Fruit fly (Drosophila melanogaster) whole organism, prepupa: ENCODE data around the gene CG34056.

Experiments
- CG10669 ChIP-seq: fragments of 200-800 bp; sonication (Bioruptor generic); optimal IDR thresholded peaks from 3 replicates; lab custom pipeline; 2018; ENCODE audit warnings: missing biosample characterization, mild to moderate bottlenecking, missing genetic modification characterization, moderate library complexity
- CG11902 ChIP-seq: fragments of 200-800 bp; sonication (Bioruptor generic); optimal IDR thresholded peaks from 3 replicates; lab custom pipeline; 2016; ENCODE audit warnings: missing biosample characterization, missing genetic modification characterization
- CG15336 ChIP-seq: fragments of 200-800 bp; sonication (Bioruptor generic); IDR thresholded peaks from 2 replicates; pipeline ENCODE4 v1.3.6; 2022; ENCODE audit warnings: missing biosample characterization, missing genetic modification characterization
- CG1621 ChIP-seq: fragments of 200-800 bp; sonication (Bioruptor generic); optimal IDR thresholded peaks from 3 replicates; lab custom pipeline; 2018; ENCODE audit warnings: missing biosample characterization, mild to moderate bottlenecking, missing genetic modification characterization
- CG16779 ChIP-seq: fragments of 200-800 bp; sonication (Bioruptor generic); optimal IDR thresholded peaks from 3 replicates; lab custom pipeline; 2017; ENCODE audit warnings: missing biosample characterization, mild to moderate bottlenecking, missing genetic modification characterization
- CG3032 ChIP-seq: fragments of 200-800 bp; optimal IDR thresholded peaks from 2 replicates; lab custom pipeline; 2019; ENCODE audit warnings: missing biosample characterization, mild to moderate bottlenecking, missing genetic modification characterization, moderate library complexity
- CG31627 ChIP-seq: fragments of 200-800 bp; sonication (Bioruptor generic); optimal IDR thresholded peaks from 3 replicates; lab custom pipeline; 2016; ENCODE audit warnings: missing biosample characterization, missing genetic modification characterization
- CG3919 ChIP-seq: fragments of 200-800 bp; sonication (Bioruptor generic); optimal IDR thresholded peaks from 3 replicates; lab custom pipeline; 2016; ENCODE audit warnings: missing biosample characterization, missing genetic modification characterization
- CG4318 ChIP-seq: fragments of 200-800 bp; sonication (Bioruptor generic); optimal IDR thresholded peaks from 3 replicates; lab custom pipeline; 2017; ENCODE audit warnings: missing biosample characterization, mild to moderate bottlenecking, missing genetic modification characterization
- CG6163 ChIP-seq: fragments of 200-800 bp; sonication (Bioruptor generic); IDR thresholded peaks from 3 replicates; pipeline ENCODE4 v1.3.6; 2022; ENCODE audit warnings: missing biosample characterization, missing genetic modification characterization
- CG6808 ChIP-seq: fragments of 200-800 bp; sonication (Bioruptor generic); optimal IDR thresholded peaks from 3 replicates; lab custom pipeline; 2017; ENCODE audit warnings: missing biosample characterization, missing genetic modification characterization, mild to moderate bottlenecking, moderate library complexity, missing genetic modification reagents
- CG6854 ChIP-seq: fragments of 200-800 bp; sonication (Bioruptor generic); optimal IDR thresholded peaks from 2 replicates; lab custom pipeline; 2017; ENCODE audit warnings: missing biosample characterization, mild to moderate bottlenecking, missing genetic modification characterization
- CG7368 ChIP-seq: fragments of 200-800 bp; sonication (Bioruptor generic); optimal IDR thresholded peaks from 3 replicates; lab custom pipeline; 2016; ENCODE audit warnings: missing biosample characterization, missing genetic modification characterization
- CG8319 ChIP-seq: fragments of 200-800 bp; sonication (Bioruptor generic); optimal IDR thresholded peaks from 3 replicates; lab custom pipeline; 2016; ENCODE audit warnings: missing biosample characterization, missing genetic modification characterization
- Eip75B ChIP-seq: fragments of 200-800 bp; sonication (Bioruptor generic); optimal IDR thresholded peaks from 3 replicates; lab custom pipeline; 2016; ENCODE audit warnings: missing biosample characterization, missing genetic modification characterization
- Eip78C ChIP-seq: fragments of 200-800 bp; sonication (Bioruptor generic); peaks from one replicate; lab custom pipeline; 2016; ENCODE audit warnings: missing biosample characterization, missing genetic modification characterization
- Ets21C ChIP-seq: fragments of 200-800 bp; sonication (Bioruptor generic); optimal IDR thresholded peaks from 3 replicates; lab custom pipeline; 2016; ENCODE audit warnings: missing biosample characterization, missing genetic modification characterization
- Ets96B ChIP-seq: fragments of 200-800 bp; optimal IDR thresholded peaks from 2 replicates; lab custom pipeline; 2019; ENCODE audit warnings: missing biosample characterization, mild to moderate bottlenecking, missing genetic modification characterization, moderate library complexity
- Gug ChIP-seq: fragments of 200-800 bp; sonication (Bioruptor generic); IDR thresholded peaks from 2 replicates; pipeline ENCODE4 v1.3.6; 2022; ENCODE audit warnings: missing biosample characterization, missing genetic modification characterization
- Hr38 ChIP-seq: sonication (Bioruptor generic); optimal IDR thresholded peaks from 2 replicates; lab custom pipeline; 2016; ENCODE audit warnings: missing biosample characterization, missing genetic modification characterization
- Hr39 ChIP-seq: fragments of 200-800 bp; sonication (Bioruptor generic); optimal IDR thresholded peaks from 2 replicates; lab custom pipeline; 2016; ENCODE audit warnings: missing biosample characterization, missing genetic modification characterization
- Hr4 ChIP-seq: fragments of 200-800 bp; sonication (Bioruptor generic); optimal IDR thresholded peaks from 3 replicates; lab custom pipeline; 2016; ENCODE audit warnings: missing biosample characterization, missing genetic modification characterization
- OdsH ChIP-seq: fragments of 200-800 bp; sonication (Bioruptor generic); optimal IDR thresholded peaks from 3 replicates; lab custom pipeline; 2016; ENCODE audit warnings: missing biosample characterization, missing genetic modification characterization
- Smox ChIP-seq: fragments of 200-800 bp; sonication (Bioruptor generic); optimal IDR thresholded peaks from 3 replicates; lab custom pipeline; 2016; ENCODE audit warnings: missing biosample characterization, missing genetic modification characterization
- Sox102F ChIP-seq: fragments of 200-800 bp; sonication (Bioruptor generic); optimal IDR thresholded peaks from 2 replicates; lab custom pipeline; 2016; ENCODE audit warnings: missing biosample characterization, mild to moderate bottlenecking, missing genetic modification characterization
- Sox14 ChIP-seq: fragments of 200-800 bp; sonication (Bioruptor generic); optimal IDR thresholded peaks from 3 replicates; lab custom pipeline; 2016; ENCODE audit warnings: missing biosample characterization, missing genetic modification characterization
- achi ChIP-seq: fragments of 200-800 bp; sonication (Bioruptor generic); optimal IDR thresholded peaks from 3 replicates; lab custom pipeline; 2016; ENCODE audit warnings: missing biosample characterization, missing genetic modification characterization
- acj6 ChIP-seq: fragments of 200-800 bp; sonication (Bioruptor generic); optimal IDR thresholded peaks from 3 replicates; lab custom pipeline; 2016; ENCODE audit warnings: missing biosample characterization, missing genetic modification characterization
- cyc ChIP-seq: fragments of 200-800 bp; sonication (Bioruptor generic); optimal IDR thresholded peaks from 3 replicates; lab custom pipeline; 2016; ENCODE audit warnings: missing biosample characterization, missing genetic modification characterization
- eg ChIP-seq: fragments of 200-800 bp; sonication (Bioruptor generic); IDR thresholded peaks from 3 replicates; pipeline ENCODE4 v1.3.6; 2022; ENCODE audit warnings: missing biosample characterization, missing genetic modification characterization
- fd85E ChIP-seq: fragments of 200-800 bp; sonication (Bioruptor generic); optimal IDR thresholded peaks from 3 replicates; lab custom pipeline; 2016; ENCODE audit warnings: missing biosample characterization, missing genetic modification characterization
- lz ChIP-seq: fragments of 200-800 bp; sonication (Bioruptor generic); optimal IDR thresholded peaks from 3 replicates; lab custom pipeline; 2016; ENCODE audit warnings: missing biosample characterization, missing genetic modification characterization
- pdm3 ChIP-seq: fragments of 200-800 bp; sonication (Bioruptor generic); optimal IDR thresholded peaks from 3 replicates; lab custom pipeline; 2016; ENCODE audit warnings: missing biosample characterization, missing genetic modification characterization
- ss ChIP-seq, 2 experiments: fragments of 200-800 bp; sonication (Bioruptor generic); optimal IDR thresholded peaks; 2 replicates in 1 of 2; 3 replicates in 1 of 2; lab custom pipeline; 2017 to 2018; ENCODE audit warnings: mild to moderate bottlenecking in 2 of 2, missing biosample characterization in 2 of 2, missing genetic modification characterization in 2 of 2, moderate library complexity in 1 of 2
- svp ChIP-seq: fragments of 200-800 bp; sonication (Bioruptor generic); peaks from one replicate; lab custom pipeline; 2016; ENCODE audit warnings: missing biosample characterization, missing genetic modification characterization
- topi ChIP-seq: fragments of 200-800 bp; sonication (Bioruptor generic); optimal IDR thresholded peaks from 3 replicates; lab custom pipeline; 2016; ENCODE audit warnings: missing biosample characterization, missing genetic modification characterization

Gene CG34056

DNA sequence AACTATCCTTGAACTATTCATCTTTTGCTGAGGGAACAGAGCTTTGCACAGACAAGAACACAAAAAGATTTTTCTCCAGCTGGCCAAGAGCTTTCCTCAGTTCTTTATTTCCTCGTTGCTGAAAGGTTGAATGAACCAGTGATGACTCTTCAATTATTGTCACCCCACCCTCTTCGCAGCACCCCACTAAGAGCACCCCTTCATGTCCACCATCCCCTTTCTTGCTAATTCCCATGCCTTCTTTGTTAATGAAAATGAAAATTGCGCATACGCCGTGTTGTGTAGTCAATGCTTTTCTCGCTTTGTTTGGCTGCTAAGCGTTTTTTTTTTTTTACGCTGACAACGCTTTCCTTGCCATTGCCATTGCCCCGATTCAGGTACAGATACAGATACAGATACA is 12.0 kb upstream of the CG34056 start:
- TF ChIP-seq Sox102F = no peak
- peak; percentile 86 for TF ChIP-seq Sox14 (GFP tag; lab: Kevin White, UChicago)
- TF ChIP-seq ss (GFP tag; optimal IDR thresholded peaks at IDR 0.05; lab: Kevin White, UChicago) = no peak
- TF ChIP-seq lz = no peak

DNA sequence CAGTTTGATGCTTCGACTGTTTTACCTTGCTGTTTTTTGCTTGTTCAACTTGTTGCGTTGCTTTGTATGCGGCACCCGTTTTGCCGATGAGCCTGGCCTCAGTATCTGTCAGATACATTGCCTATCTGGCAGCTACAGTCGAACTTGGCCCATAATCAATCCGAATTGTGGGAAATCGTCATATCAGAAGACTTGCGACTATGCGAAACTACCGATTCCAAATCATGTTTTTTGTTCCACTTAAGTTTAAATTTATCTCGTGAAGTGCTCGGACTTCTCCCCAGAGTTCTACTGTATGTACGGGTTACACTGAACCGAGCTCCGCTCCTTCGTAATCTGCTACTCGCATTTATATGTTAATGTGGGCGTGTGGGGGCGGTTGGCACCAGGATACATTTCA is 11.5 kb upstream of the CG34056 start:
- TF ChIP-seq svp (GFP tag; lab: Kevin White, UChicago) (peak; percentile 54), eg (peak; percentile 54; the same call in 2 of the 3 replicates), Eip78C (GFP tag; lab: Kevin White, UChicago) (peak; percentile 82), CG10669 (GFP tag; lab: Kevin White, UChicago) (peak; percentile 22), Hr4 (GFP tag; lab: Kevin White, UChicago) (no peak), CG1621 (tag; lab: Kevin White, UChicago) (no peak), achi (GFP tag; lab: Kevin White, UChicago) (peak; percentile 35), Gug (GFP tag; lab: Robert Waterston, UW) (0 out of 2 replicates have a peak, but pooled peaks have one; percentile 15), Ets21C (GFP tag; lab: Kevin White, UChicago) (no peak), CG31627 (GFP tag; lab: Kevin White, UChicago) (no peak), CG6854 (GFP tag; lab: Kevin White, UChicago) (no peak), pdm3 (GFP tag; lab: Kevin White, UChicago) (no peak), CG16779 (tag; lab: Kevin White, UChicago) (no peak), CG7368 (GFP tag; lab: Kevin White, UChicago) (peak; percentile 34), Hr39 (GFP tag; lab: Kevin White, UChicago) (no peak), CG4318 (GFP tag; lab: Kevin White, UChicago) (no peak), Smox (GFP tag; lab: Kevin White, UChicago) (no peak), CG6163 (0 out of 3 replicates have a peak, but pooled peaks have one; percentile 12), Eip75B (GFP tag; lab: Kevin White, UChicago) (no peak), Ets96B (peak; percentile 30), CG11902 (GFP tag; lab: Kevin White, UChicago) (peak; percentile 28), OdsH (no peak), fd85E (GFP tag; lab: Kevin White, UChicago) (no peak), CG3919 (GFP tag; lab: Kevin White, UChicago) (peak; percentile 25), topi (GFP tag; lab: Kevin White, UChicago) (peak; percentile 15), CG15336 (no peak), cyc (GFP tag; lab: Kevin White, UChicago) (peak; percentile 29), acj6 (no peak)

DNA sequence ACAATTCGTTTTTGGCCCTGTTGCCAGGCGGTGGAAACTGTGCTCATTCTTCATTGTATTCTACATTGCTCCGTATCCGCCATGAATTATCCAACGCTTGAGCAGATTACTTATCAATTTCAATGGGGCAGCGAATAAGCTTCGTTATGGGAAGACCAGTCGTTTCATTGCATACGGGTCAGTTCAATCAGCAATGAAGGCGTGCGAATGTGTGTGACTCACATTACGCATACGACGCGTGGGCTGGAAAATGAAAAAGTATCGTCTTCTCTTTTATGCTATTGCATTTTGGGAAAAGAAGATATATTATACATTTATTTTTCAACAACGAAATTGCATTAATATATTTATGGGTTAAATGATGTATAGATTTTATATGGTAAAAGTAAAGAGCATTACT is 10.7 kb upstream of the CG34056 start:
- no peak for TF ChIP-seq Gug (GFP tag; lab: Robert Waterston, UW)
- TF ChIP-seq CG6808 (GFP tag; lab: Kevin White, UChicago) = no peak
- TF ChIP-seq lz = no peak
- peak; percentile 40 for TF ChIP-seq Eip78C (GFP tag; lab: Kevin White, UChicago)
- TF ChIP-seq svp (GFP tag; lab: Kevin White, UChicago) = peak; percentile 69
- TF ChIP-seq Smox (GFP tag; lab: Kevin White, UChicago) = no peak
- TF ChIP-seq CG6163 = no peak
- no peak for TF ChIP-seq CG10669 (GFP tag; lab: Kevin White, UChicago)
- TF ChIP-seq CG8319 = no peak
- TF ChIP-seq Sox14 (GFP tag; lab: Kevin White, UChicago) = no peak
- TF ChIP-seq, all 60 proteins: peak for 2

DNA sequence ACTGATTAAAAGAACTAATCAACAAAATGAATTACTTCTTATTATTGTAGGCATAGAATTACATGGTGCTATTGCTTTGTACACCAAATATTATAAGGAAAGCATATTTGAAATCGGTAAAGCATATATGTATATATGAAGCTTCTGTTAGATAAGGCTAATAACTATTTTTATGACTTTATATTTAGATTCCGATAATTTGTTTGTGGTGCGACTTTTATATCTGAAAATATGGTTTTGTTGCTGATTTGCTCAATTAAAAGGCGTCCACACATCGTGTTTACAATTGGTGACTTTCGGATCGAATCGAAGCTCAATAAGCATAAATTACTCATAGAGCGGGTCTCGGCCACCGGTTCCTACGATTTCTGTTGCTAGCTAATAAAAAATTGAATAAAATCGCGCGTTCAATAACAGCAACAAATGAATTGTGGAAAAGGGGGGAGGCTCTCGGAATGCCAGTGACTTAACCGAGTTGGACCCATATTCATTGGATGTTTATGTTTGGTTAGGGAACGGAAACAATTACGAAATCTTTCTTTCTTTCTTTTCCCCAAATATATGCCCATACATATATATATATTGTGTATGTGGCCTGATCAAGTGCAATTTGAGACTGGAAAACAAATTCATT is 10.0 kb upstream of the CG34056 start:
- TF ChIP-seq Hr39 (GFP tag; lab: Kevin White, UChicago) (no peak), CG15336 (no peak), Hr38 (GFP tag; lab: Kevin White, UChicago) (no peak), Eip78C (GFP tag; lab: Kevin White, UChicago) (peak; percentile 45), CG3032 (tag; lab: Kevin White, UChicago) (no peak)
